Fruit fly (Drosophila melanogaster) whole organism, embryonic: Measurements from ENCODE around the gene CG13097.

ENCODE experiments used
- CG10321 ChIP-seq: fragments of 200-800 bp; sonication (Bioruptor generic); IDR thresholded peaks from 2 replicates; pipeline ENCODE4 v1.3.6; 2022; ENCODE audit warnings: missing biosample characterization, missing genetic modification characterization
- CG11504 ChIP-seq: fragments of 200-800 bp; sonication (Bioruptor generic); optimal IDR thresholded peaks from 3 replicates; lab custom pipeline; 2019; ENCODE audit warnings: missing biosample characterization, mild to moderate bottlenecking, missing genetic modification characterization, moderate library complexity
- CG12155 ChIP-seq: fragments of 200-800 bp; sonication (Bioruptor generic); optimal IDR thresholded peaks from 3 replicates; lab custom pipeline; 2016; ENCODE audit warnings: missing biosample characterization, missing genetic modification characterization
- CG12744 ChIP-seq: fragments of 200-800 bp; sonication (Bioruptor generic); optimal IDR thresholded peaks from 2 replicates; lab custom pipeline; 2016; ENCODE audit warnings: missing biosample characterization, missing genetic modification characterization
- CG13123 ChIP-seq: fragments of 200-800 bp; sonication (Bioruptor generic); optimal IDR thresholded peaks from 2 replicates; lab custom pipeline; 2016; ENCODE audit warnings: missing biosample characterization, missing genetic modification characterization
- CG13775 ChIP-seq: fragments of 200-800 bp; sonication (Bioruptor generic); optimal IDR thresholded peaks from 3 replicates; lab custom pipeline; 2017; ENCODE audit warnings: missing biosample characterization, mild to moderate bottlenecking, missing genetic modification characterization
- CG17361 ChIP-seq: fragments of 200-800 bp; sonication (Bioruptor generic); IDR thresholded peaks from 3 replicates; pipeline ENCODE4 v1.3.6; 2022; ENCODE audit warnings: missing biosample characterization, missing genetic modification characterization
- CG2129 ChIP-seq: fragments of 200-800 bp; sonication (Bioruptor generic); IDR thresholded peaks from 2 replicates; pipeline ENCODE4 v1.3.6; 2022; ENCODE audit warnings: missing biosample characterization, missing genetic modification characterization; ENCODE audit not compliant: partially characterized antibody
- CG2712 ChIP-seq: fragments of 200-800 bp; optimal IDR thresholded peaks from 3 replicates; lab custom pipeline; 2019; ENCODE audit warnings: missing biosample characterization, mild to moderate bottlenecking, missing genetic modification characterization, moderate library complexity
- CG33557 ChIP-seq: fragments of 200-800 bp; sonication (Bioruptor generic); optimal IDR thresholded peaks from 2 replicates; lab custom pipeline; 2019; ENCODE audit warnings: missing biosample characterization, mild to moderate bottlenecking, missing genetic modification characterization, moderate library complexity
- CG34376 ChIP-seq: fragments of 200-800 bp; sonication (Bioruptor generic); optimal IDR thresholded peaks from 2 replicates; lab custom pipeline; 2018; ENCODE audit warnings: missing biosample characterization, mild to moderate bottlenecking, missing genetic modification characterization
- CG3995 ChIP-seq: fragments of 200-800 bp; sonication (Bioruptor generic); optimal IDR thresholded peaks from 3 replicates; lab custom pipeline; 2016; ENCODE audit warnings: missing biosample characterization, missing genetic modification characterization
- CG4282 ChIP-seq: fragments of 200-800 bp; sonication (Bioruptor generic); optimal IDR thresholded peaks from 2 replicates; lab custom pipeline; 2016; ENCODE audit warnings: missing biosample characterization, missing genetic modification characterization
- CG4820 ChIP-seq: fragments of 200-800 bp; sonication (Bioruptor generic); optimal IDR thresholded peaks from 3 replicates; lab custom pipeline; 2016; ENCODE audit warnings: missing biosample characterization, missing genetic modification characterization
- CG6254 ChIP-seq: fragments of 200-800 bp; sonication (Bioruptor generic); optimal IDR thresholded peaks from 3 replicates; lab custom pipeline; 2017; ENCODE audit warnings: mild to moderate bottlenecking, missing biosample characterization, missing genetic modification reagents, missing genetic modification characterization
- CG6854 ChIP-seq: fragments of 200-800 bp; sonication (Bioruptor generic); optimal IDR thresholded peaks from 3 replicates; lab custom pipeline; 2017; ENCODE audit warnings: missing biosample characterization, mild to moderate bottlenecking, missing genetic modification characterization
- Doc3 ChIP-seq: fragments of 200-800 bp; sonication (Bioruptor generic); IDR thresholded peaks from 3 replicates; pipeline ENCODE4 v1.3.6; 2022; ENCODE audit warnings: missing biosample characterization, missing genetic modification characterization; ENCODE audit not compliant: partially characterized antibody
- Elba2 ChIP-seq: fragments of 200-800 bp; sonication (Bioruptor generic); optimal IDR thresholded peaks from 3 replicates; lab custom pipeline; 2016; ENCODE audit warnings: missing biosample characterization, missing genetic modification characterization
- HLH54F ChIP-seq: fragments of 200-800 bp; sonication (Bioruptor generic); optimal IDR thresholded peaks from 3 replicates; lab custom pipeline; 2016; ENCODE audit warnings: missing biosample characterization, missing genetic modification characterization
- HmgZ ChIP-seq: fragments of 200-800 bp; sonication (Bioruptor generic); optimal IDR thresholded peaks from 2 replicates; lab custom pipeline; 2018; ENCODE audit warnings: missing biosample characterization, mild to moderate bottlenecking, missing genetic modification characterization
- Hsf ChIP-seq: fragments of 200-800 bp; sonication (Bioruptor generic); optimal IDR thresholded peaks from 3 replicates; lab custom pipeline; 2016; ENCODE audit warnings: missing biosample characterization, missing genetic modification characterization
- Mad ChIP-seq: fragments of 200-800 bp; sonication (Bioruptor generic); optimal IDR thresholded peaks from 2 replicates; lab custom pipeline; 2016; ENCODE audit warnings: missing biosample characterization, missing genetic modification characterization
- Meics ChIP-seq: fragments of 200-800 bp; sonication (Bioruptor generic); optimal IDR thresholded peaks from 2 replicates; lab custom pipeline; 2017; ENCODE audit warnings: missing biosample characterization, mild to moderate bottlenecking, missing genetic modification characterization
- NC2β ChIP-seq: fragments of 200-800 bp; sonication (Bioruptor generic); optimal IDR thresholded peaks from 2 replicates; lab custom pipeline; 2016; ENCODE audit warnings: missing biosample characterization, missing genetic modification characterization
- Opbp ChIP-seq: fragments of 200-800 bp; sonication (Bioruptor generic); IDR thresholded peaks from 3 replicates; pipeline ENCODE4 v1.3.6; 2022; ENCODE audit warnings: missing biosample characterization, missing genetic modification characterization; ENCODE audit not compliant: partially characterized antibody
- Rx ChIP-seq: fragments of 200-800 bp; sonication (Bioruptor generic); IDR thresholded peaks from 2 replicates; pipeline ENCODE4 v1.3.6; 2022; ENCODE audit warnings: missing biosample characterization, missing genetic modification characterization
- Xbp1 ChIP-seq: fragments of 200-800 bp; sonication (Bioruptor generic); optimal IDR thresholded peaks from 3 replicates; lab custom pipeline; 2016; ENCODE audit warnings: missing biosample characterization, mild to moderate bottlenecking, missing genetic modification characterization
- chinmo ChIP-seq: fragments of 200-800 bp; sonication (Bioruptor generic); IDR thresholded peaks from 4 replicates; pipeline ENCODE4 v1.3.6; 2022; ENCODE audit warnings: missing biosample characterization, missing genetic modification characterization; ENCODE audit not compliant: partially characterized antibody
- chm ChIP-seq: fragments of 200-800 bp; sonication (Bioruptor generic); IDR thresholded peaks from 2 replicates; pipeline ENCODE4 v1.3.6; 2022; ENCODE audit warnings: missing biosample characterization, missing genetic modification characterization
- dm ChIP-seq: fragments of 200-800 bp; sonication (Bioruptor generic); optimal IDR thresholded peaks from 3 replicates; lab custom pipeline; 2016; ENCODE audit warnings: missing biosample characterization, missing genetic modification characterization
- dmrt11E ChIP-seq: fragments of 200-800 bp; sonication (Bioruptor generic); optimal IDR thresholded peaks from 3 replicates; lab custom pipeline; 2018; ENCODE audit warnings: missing biosample characterization, mild to moderate bottlenecking, missing genetic modification characterization, moderate library complexity
- exex ChIP-seq: fragments of 200-800 bp; sonication (Bioruptor generic); optimal IDR thresholded peaks from 4 replicates; lab custom pipeline; 2018; ENCODE audit warnings: missing biosample characterization, mild to moderate bottlenecking, missing genetic modification characterization, moderate library complexity
- fd64A ChIP-seq: fragments of 200-800 bp; sonication (Bioruptor generic); optimal IDR thresholded peaks from 3 replicates; lab custom pipeline; 2018; ENCODE audit warnings: missing biosample characterization, mild to moderate bottlenecking, missing genetic modification characterization
- fu2 ChIP-seq: fragments of 200-800 bp; sonication (Bioruptor generic); optimal IDR thresholded peaks from 2 replicates; lab custom pipeline; 2016; ENCODE audit warnings: missing biosample characterization, missing genetic modification characterization
- grau ChIP-seq: fragments of 200-800 bp; optimal IDR thresholded peaks from 3 replicates; lab custom pipeline; 2019; ENCODE audit warnings: missing biosample characterization, mild to moderate bottlenecking, missing genetic modification characterization, moderate library complexity
- ham ChIP-seq: fragments of 200-800 bp; sonication (Bioruptor generic); IDR thresholded peaks from 2 replicates; pipeline ENCODE4 v1.3.6; 2022; ENCODE audit warnings: missing biosample characterization, missing genetic modification characterization
- kay ChIP-seq: fragments of 200-800 bp; sonication (Bioruptor generic); optimal IDR thresholded peaks from 2 replicates; lab custom pipeline; 2016; ENCODE audit warnings: missing biosample characterization, missing genetic modification characterization
- lov ChIP-seq, 2 experiments: fragments of 200-800 bp in 1 of 2; fragments of >200 bp in 1 of 2; sonication (Bioruptor generic) in 1 of 2; IDR thresholded peaks in 1 of 2; optimal IDR thresholded peaks in 1 of 2; 2 replicates in 1 of 2; 3 replicates in 1 of 2; pipeline versions ENCODE4 v1.3.6 to Lab custom; 2017 to 2022; ENCODE audit warnings: missing biosample characterization in 1 of 2, missing genetic modification characterization in 1 of 2
- mam ChIP-seq: fragments of 200-800 bp; sonication (Bioruptor generic); optimal IDR thresholded peaks from 3 replicates; lab custom pipeline; 2016; ENCODE audit warnings: missing biosample characterization, missing genetic modification characterization
- mirr ChIP-seq: fragments of 200-800 bp; sonication (Bioruptor generic); optimal IDR thresholded peaks from 3 replicates; lab custom pipeline; 2018; ENCODE audit warnings: missing biosample characterization, mild to moderate bottlenecking, missing genetic modification characterization
- nerfin-1 ChIP-seq: fragments of 200-800 bp; sonication (Bioruptor generic); optimal IDR thresholded peaks from 3 replicates; lab custom pipeline; 2019; ENCODE audit warnings: missing biosample characterization, mild to moderate bottlenecking, missing genetic modification characterization, moderate library complexity
- nerfin-2 ChIP-seq: fragments of 200-800 bp; sonication (Bioruptor generic); IDR thresholded peaks from 2 replicates; pipeline ENCODE4 v1.3.6; 2022; ENCODE audit warnings: missing biosample characterization, missing genetic modification characterization; ENCODE audit not compliant: partially characterized antibody
- rib ChIP-seq: fragments of 200-800 bp; sonication (Bioruptor generic); IDR thresholded peaks from 2 replicates; pipeline ENCODE4 v1.3.6; 2022; ENCODE audit warnings: missing biosample characterization, missing genetic modification characterization
- sens ChIP-seq: fragments of 200-800 bp; sonication (Bioruptor generic); peaks from one replicate; lab custom pipeline; 2016; ENCODE audit warnings: missing biosample characterization, missing genetic modification characterization
- sna ChIP-seq: fragments of 200-800 bp; sonication (Bioruptor generic); IDR thresholded peaks from 2 replicates; pipeline ENCODE4 v1.3.6; 2022; ENCODE audit warnings: missing biosample characterization, missing genetic modification characterization; ENCODE audit not compliant: partially characterized antibody
- tgo ChIP-seq: fragments of 200-800 bp; sonication (Bioruptor generic); IDR thresholded peaks from 3 replicates; pipeline ENCODE4 v1.3.6; 2022; ENCODE audit warnings: missing biosample characterization, missing genetic modification characterization
- tll ChIP-seq, 2 experiments: fragments of 200-800 bp in 1 of 2; fragments of >200 bp in 1 of 2; sonication (Bioruptor generic) in 1 of 2; optimal IDR thresholded peaks; 2 replicates each; lab custom pipeline; 2017 to 2019; ENCODE audit warnings: missing biosample characterization in 2 of 2, missing genetic modification characterization in 2 of 2, mild to moderate bottlenecking in 1 of 2, moderate library complexity in 1 of 2
- trem ChIP-seq: fragments of 200-800 bp; optimal IDR thresholded peaks from 3 replicates; lab custom pipeline; 2019; ENCODE audit warnings: missing biosample characterization, mild to moderate bottlenecking, missing genetic modification characterization, moderate library complexity
- zfh2 ChIP-seq: fragments of 200-800 bp; sonication (Bioruptor generic); optimal IDR thresholded peaks from 2 replicates; lab custom pipeline; 2016; ENCODE audit warnings: missing biosample characterization, missing genetic modification characterization

CG13097 gene

dm6 chr2L:8517256-8517694 lies 2.6 kb upstream of the CG13097 start, which contains the start of the genes mRpL51 and Uba4 (continued):
- TF ChIP-seq rib (GFP tag; lab: Robert Waterston, UW) (no peak), CG17361 (no peak), chinmo (GFP tag; lab: Robert Waterston, UW) (0 out of 4 replicates have a peak, but pooled peaks have one; percentile 38), CG3995 (GFP tag; lab: Kevin White, UChicago) (peak; percentile 79), HLH54F (GFP tag; lab: Kevin White, UChicago) (peak; percentile 51), nerfin-1 (tag; lab: Kevin White, UChicago) (peak; percentile 79), CG6254 (no peak), CG6854 (no peak), NC2β (GFP tag; lab: Kevin White, UChicago) (peak; percentile 39), Opbp (peak; percentile 37; the same call in 1 of the 3 replicates), mirr (peak; percentile 56), Mad (GFP tag; lab: Kevin White, UChicago) (peak; percentile 36), CG2129 (GFP tag; lab: Robert Waterston, UW) (peak; percentile 11; the same call in 1 of the 2 replicates), lov (optimal IDR thresholded peaks at IDR 0.05; lab: Kevin White, UChicago) (no peak), lov (GFP tag; IDR thresholded peaks at IDR 0.05; lab: Robert Waterston, UW) (no peak), zfh2 (peak; percentile 56), CG13123 (GFP tag; lab: Kevin White, UChicago) (peak; percentile 6), trem (tag; lab: Kevin White, UChicago) (peak; percentile 78), CG12744 (GFP tag; lab: Kevin White, UChicago) (peak; percentile 6), chm (GFP tag; lab: Robert Waterston, UW) (no peak), sna (GFP tag; lab: Robert Waterston, UW) (peak; percentile 78; the same call in 1 of the 2 replicates), Meics (GFP tag; lab: Kevin White, UChicago) (no peak), Doc3 (peak; percentile 51; the same call in 1 of the 3 replicates), nerfin-2 (GFP tag; lab: Robert Waterston, UW) (peak; percentile 41; the same call in 1 of the 2 replicates), CG2712 (peak; percentile 53), fu2 (GFP tag; lab: Kevin White, UChicago) (peak; percentile 34), dm (GFP tag; lab: Kevin White, UChicago) (peak; percentile 63), mam (GFP tag; lab: Kevin White, UChicago) (peak; percentile 55), CG11504 (tag; lab: Kevin White, UChicago) (no peak), CG4820 (GFP tag; lab: Kevin White, UChicago) (peak; percentile 0), CG12155 (GFP tag; lab: Kevin White, UChicago) (peak; percentile 26), CG34376 (GFP tag; lab: Kevin White, UChicago) (peak; percentile 35), tll (GFP tag; optimal IDR thresholded peaks at IDR 0.05; lab: Kevin White, UChicago) (peak in 1 of 2 experiments; percentile 31), CG33557 (GFP tag; lab: Kevin White, UChicago) (no peak), Xbp1 (GFP tag; lab: Kevin White, UChicago) (peak; percentile 39), Hsf (GFP tag; lab: Kevin White, UChicago) (peak; percentile 7), exex (tag; lab: Kevin White, UChicago) (peak; percentile 57), sens (peak; percentile 93), Elba2 (GFP tag; lab: Kevin White, UChicago) (peak; percentile 61), dmrt11E (tag; lab: Kevin White, UChicago) (peak; percentile 38), fd64A (no peak), ham (GFP tag; lab: Robert Waterston, UW) (no peak), CG13775 (peak; percentile 16), kay (no peak), grau (peak; percentile 34), HmgZ (tag; lab: Kevin White, UChicago) (peak; percentile 69), Rx (GFP tag; lab: Robert Waterston, UW) (no peak), CG4282 (GFP tag; lab: Kevin White, UChicago) (peak; percentile 28), CG10321 (GFP tag; lab: Robert Waterston, UW) (no peak), tgo (GFP tag; lab: Robert Waterston, UW) (no peak)
